Fruit fly (Drosophila melanogaster) whole organism, embryonic: ENCODE data around the gene CG46427.

ENCODE experiments used
- ATbp ChIP-seq: fragments of 200-800 bp; sonication (Bioruptor generic); optimal IDR thresholded peaks from 2 replicates; lab custom pipeline; 2017; ENCODE audit warnings: missing biosample characterization, mild to moderate bottlenecking, missing genetic modification characterization, missing genetic modification reagents
- Aef1 ChIP-seq: fragments of 200-800 bp; sonication (Bioruptor generic); IDR thresholded peaks from 3 replicates; pipeline ENCODE4 v1.3.6; 2022; ENCODE audit warnings: missing biosample characterization, missing genetic modification characterization
- Atf3 ChIP-seq: fragments of 200-800 bp; sonication (Bioruptor generic); optimal IDR thresholded peaks from 3 replicates; lab custom pipeline; 2016; ENCODE audit warnings: missing biosample characterization, missing genetic modification characterization
- CG12219 ChIP-seq: fragments of 200-800 bp; sonication (Bioruptor generic); optimal IDR thresholded peaks from 3 replicates; lab custom pipeline; 2018; ENCODE audit warnings: missing biosample characterization, mild to moderate bottlenecking, missing genetic modification characterization
- CG1603 ChIP-seq: fragments of 200-800 bp; sonication (Bioruptor generic); optimal IDR thresholded peaks from 2 replicates; lab custom pipeline; 2019; ENCODE audit warnings: missing biosample characterization, mild to moderate bottlenecking, missing genetic modification characterization, moderate library complexity
- CG16815 ChIP-seq: fragments of 200-800 bp; sonication (Bioruptor generic); optimal IDR thresholded peaks from 3 replicates; lab custom pipeline; 2017; ENCODE audit warnings: missing biosample characterization, mild to moderate bottlenecking, missing genetic modification characterization
- CG17385 ChIP-seq: fragments of 200-800 bp; sonication (Bioruptor generic); optimal IDR thresholded peaks from 3 replicates; lab custom pipeline; 2018; ENCODE audit warnings: missing biosample characterization, mild to moderate bottlenecking, missing genetic modification characterization
- CG17829 ChIP-seq: fragments of 200-800 bp; optimal IDR thresholded peaks from 2 replicates; lab custom pipeline; 2019; ENCODE audit warnings: missing biosample characterization, mild to moderate bottlenecking, missing genetic modification characterization, moderate library complexity
- CG18011 ChIP-seq: fragments of 200-800 bp; sonication (Bioruptor generic); optimal IDR thresholded peaks from 2 replicates; lab custom pipeline; 2017; ENCODE audit warnings: missing biosample characterization, missing genetic modification characterization, mild to moderate bottlenecking, moderate library complexity, missing genotype
- CG18599 ChIP-seq: fragments of 200-800 bp; sonication (Bioruptor generic); optimal IDR thresholded peaks from 3 replicates; lab custom pipeline; 2017; ENCODE audit warnings: missing biosample characterization, missing genetic modification characterization, mild to moderate bottlenecking, moderate library complexity, missing genetic modification reagents
- CG18764 ChIP-seq: fragments of 200-800 bp; sonication (Bioruptor generic); optimal IDR thresholded peaks from 3 replicates; lab custom pipeline; 2016; ENCODE audit warnings: missing biosample characterization, missing genetic modification characterization
- CG2199 ChIP-seq: fragments of 200-800 bp; sonication (Bioruptor generic); IDR thresholded peaks from 3 replicates; pipeline ENCODE4 v1.3.6; 2022; ENCODE audit warnings: missing biosample characterization, missing genetic modification characterization
- CG2712 ChIP-seq: fragments of 200-800 bp; optimal IDR thresholded peaks from 3 replicates; lab custom pipeline; 2019; ENCODE audit warnings: missing biosample characterization, mild to moderate bottlenecking, missing genetic modification characterization, moderate library complexity
- CG3163 ChIP-seq: fragments of 200-800 bp; sonication (Bioruptor generic); optimal IDR thresholded peaks from 3 replicates; lab custom pipeline; 2016; ENCODE audit warnings: missing biosample characterization, missing genetic modification characterization
- CG34422 ChIP-seq: fragments of 200-800 bp; sonication (Bioruptor generic); IDR thresholded peaks from 3 replicates; pipeline ENCODE4 v1.3.6; 2022; ENCODE audit warnings: missing biosample characterization, missing genetic modification characterization
- CG4360 ChIP-seq: fragments of 200-800 bp; sonication (Bioruptor generic); IDR thresholded peaks from 2 replicates; pipeline ENCODE4 v1.3.6; 2022; ENCODE audit warnings: missing biosample characterization, missing genetic modification characterization
- CG4617 ChIP-seq: fragments of 200-800 bp; sonication (Bioruptor generic); optimal IDR thresholded peaks from 3 replicates; lab custom pipeline; 2016; ENCODE audit warnings: missing biosample characterization, missing genetic modification characterization, borderline replicate concordance
- CG4730 ChIP-seq: fragments of 200-800 bp; sonication (Bioruptor generic); IDR thresholded peaks from 2 replicates; pipeline ENCODE4 v1.3.6; 2022; ENCODE audit warnings: missing biosample characterization, missing genetic modification characterization
- CG6272 ChIP-seq: fragments of 200-800 bp; sonication (Bioruptor generic); IDR thresholded peaks from 2 replicates; pipeline ENCODE4 v1.3.6; 2022; ENCODE audit warnings: missing biosample characterization, missing genetic modification characterization
- CG6813 ChIP-seq: fragments of 200-800 bp; sonication (Bioruptor generic); optimal IDR thresholded peaks from 2 replicates; lab custom pipeline; 2017; ENCODE audit warnings: missing biosample characterization, missing genetic modification characterization, mild to moderate bottlenecking, moderate library complexity, missing genetic modification reagents
- CG7372 ChIP-seq: fragments of 200-800 bp; sonication (Bioruptor generic); IDR thresholded peaks from 2 replicates; pipeline ENCODE4 v1.3.6; 2022; ENCODE audit warnings: missing biosample characterization, missing genetic modification characterization
- CG7839 ChIP-seq: fragments of 200-800 bp; sonication (Bioruptor generic); optimal IDR thresholded peaks from 3 replicates; lab custom pipeline; 2018; ENCODE audit warnings: missing biosample characterization, mild to moderate bottlenecking, missing genetic modification characterization, moderate library complexity
- Drgx ChIP-seq: fragments of 200-800 bp; sonication (Bioruptor generic); IDR thresholded peaks from 2 replicates; pipeline ENCODE4 v1.3.6; 2022; ENCODE audit warnings: missing biosample characterization, missing genetic modification characterization
- HmgZ ChIP-seq: fragments of 200-800 bp; sonication (Bioruptor generic); optimal IDR thresholded peaks from 2 replicates; lab custom pipeline; 2018; ENCODE audit warnings: missing biosample characterization, mild to moderate bottlenecking, missing genetic modification characterization
- Hr78 ChIP-seq, 2 experiments: fragments of 200-800 bp in 1 of 2; fragments of >200 bp in 1 of 2; sonication (Bioruptor generic) in 1 of 2; optimal IDR thresholded peaks; 2 replicates each; lab custom pipeline; 2017 to 2019; ENCODE audit warnings: missing biosample characterization in 2 of 2, missing genetic modification characterization in 2 of 2, mild to moderate bottlenecking in 1 of 2, moderate library complexity in 1 of 2
- Lim3 ChIP-seq: fragments of 200-800 bp; sonication (Bioruptor generic); IDR thresholded peaks from 2 replicates; pipeline ENCODE4 v1.3.6; 2022; ENCODE audit warnings: missing biosample characterization, missing genetic modification characterization
- MESR4 ChIP-seq: fragments of 200-800 bp; sonication (Bioruptor generic); optimal IDR thresholded peaks from 2 replicates; lab custom pipeline; 2018; ENCODE audit warnings: missing biosample characterization, mild to moderate bottlenecking, missing genetic modification characterization, moderate library complexity
- MTF-1 ChIP-seq: fragments of 200-800 bp; sonication (Bioruptor generic); optimal IDR thresholded peaks from 2 replicates; lab custom pipeline; 2018; ENCODE audit warnings: missing biosample characterization, mild to moderate bottlenecking, missing genetic modification characterization, borderline replicate concordance
- Opbp ChIP-seq: fragments of 200-800 bp; sonication (Bioruptor generic); IDR thresholded peaks from 3 replicates; pipeline ENCODE4 v1.3.6; 2022; ENCODE audit warnings: missing biosample characterization, missing genetic modification characterization; ENCODE audit not compliant: partially characterized antibody
- Rfx ChIP-seq: fragments of 200-800 bp; sonication (Bioruptor generic); IDR thresholded peaks from 2 replicates; pipeline ENCODE4 v1.3.6; 2022; ENCODE audit warnings: missing biosample characterization, missing genetic modification characterization
- Sry-β ChIP-seq: fragments of 200-800 bp; sonication (Bioruptor generic); optimal IDR thresholded peaks from 2 replicates; lab custom pipeline; 2018; ENCODE audit warnings: missing biosample characterization, mild to moderate bottlenecking, missing genetic modification characterization, moderate library complexity
- Sry-δ ChIP-seq: fragments of 200-800 bp; sonication (Bioruptor generic); optimal IDR thresholded peaks from 2 replicates; lab custom pipeline; 2016; ENCODE audit warnings: missing biosample characterization, missing genetic modification characterization
- ac ChIP-seq: fragments of 200-800 bp; sonication (Bioruptor generic); optimal IDR thresholded peaks from 3 replicates; lab custom pipeline; 2017; ENCODE audit warnings: missing biosample characterization, mild to moderate bottlenecking, missing genetic modification characterization
- cad ChIP-seq: fragments of >200 bp; optimal IDR thresholded peaks from 2 replicates; lab custom pipeline; 2017; ENCODE audit warnings: missing biosample characterization, missing genetic modification characterization
- cas ChIP-seq: fragments of 200-800 bp; sonication (Bioruptor generic); IDR thresholded peaks from 2 replicates; pipeline ENCODE4 v1.3.6; 2022; ENCODE audit warnings: missing biosample characterization, missing genetic modification characterization
- cg ChIP-seq: fragments of 200-800 bp; sonication (Bioruptor generic); optimal IDR thresholded peaks from 3 replicates; lab custom pipeline; 2019; ENCODE audit warnings: missing biosample characterization, mild to moderate bottlenecking, missing genetic modification characterization, moderate library complexity
- chn ChIP-seq: fragments of 200-800 bp; sonication (Bioruptor generic); optimal IDR thresholded peaks from 2 replicates; lab custom pipeline; 2016; ENCODE audit warnings: missing biosample characterization, missing genetic modification characterization
- dmrt11E ChIP-seq: fragments of 200-800 bp; sonication (Bioruptor generic); optimal IDR thresholded peaks from 3 replicates; lab custom pipeline; 2018; ENCODE audit warnings: missing biosample characterization, mild to moderate bottlenecking, missing genetic modification characterization, moderate library complexity
- ewg ChIP-seq: fragments of 200-800 bp; sonication (Bioruptor generic); optimal IDR thresholded peaks from 3 replicates; lab custom pipeline; 2017; ENCODE audit warnings: mild to moderate bottlenecking, missing biosample characterization, missing genetic modification reagents, missing genetic modification characterization
- fru ChIP-seq: fragments of >200 bp; optimal IDR thresholded peaks from 2 replicates; lab custom pipeline; 2017
- gsb ChIP-seq: fragments of 200-800 bp; sonication (Bioruptor generic); IDR thresholded peaks from 2 replicates; pipeline ENCODE4 v1.3.6; 2022; ENCODE audit warnings: missing biosample characterization, missing genetic modification characterization
- her ChIP-seq: fragments of 200-800 bp; sonication (Bioruptor generic); optimal IDR thresholded peaks from 2 replicates; lab custom pipeline; 2016; ENCODE audit warnings: missing biosample characterization, missing genetic modification characterization
- org-1 ChIP-seq: fragments of 200-800 bp; sonication (Bioruptor generic); optimal IDR thresholded peaks from 2 replicates; lab custom pipeline; 2017; ENCODE audit warnings: missing biosample characterization, missing genetic modification characterization
- pan ChIP-seq, 4 experiments: fragments of >200 bp in 3 of 4; fragments of 200-800 bp in 1 of 4; sonication (Bioruptor generic) in 1 of 4; optimal IDR thresholded peaks in 3 of 4; IDR thresholded peaks in 1 of 4; 2 replicates each; pipeline versions ENCODE4 v1.3.6 to Lab custom; 2017 to 2022; ENCODE audit warnings: missing biosample characterization in 2 of 4, missing genetic modification characterization in 2 of 4, mixed read lengths in 1 of 4
- pho ChIP-seq: fragments of 200-800 bp; sonication (Bioruptor generic); optimal IDR thresholded peaks from 2 replicates; lab custom pipeline; 2016; ENCODE audit warnings: missing biosample characterization, missing genetic modification characterization
- rib ChIP-seq: fragments of 200-800 bp; sonication (Bioruptor generic); IDR thresholded peaks from 2 replicates; pipeline ENCODE4 v1.3.6; 2022; ENCODE audit warnings: missing biosample characterization, missing genetic modification characterization
- slou ChIP-seq: fragments of 200-800 bp; sonication (Bioruptor generic); optimal IDR thresholded peaks from 3 replicates; lab custom pipeline; 2016; ENCODE audit warnings: missing biosample characterization, missing genetic modification characterization
- zfh2 ChIP-seq: fragments of 200-800 bp; sonication (Bioruptor generic); optimal IDR thresholded peaks from 2 replicates; lab custom pipeline; 2016; ENCODE audit warnings: missing biosample characterization, missing genetic modification characterization

Gene CG46427

DNA sequence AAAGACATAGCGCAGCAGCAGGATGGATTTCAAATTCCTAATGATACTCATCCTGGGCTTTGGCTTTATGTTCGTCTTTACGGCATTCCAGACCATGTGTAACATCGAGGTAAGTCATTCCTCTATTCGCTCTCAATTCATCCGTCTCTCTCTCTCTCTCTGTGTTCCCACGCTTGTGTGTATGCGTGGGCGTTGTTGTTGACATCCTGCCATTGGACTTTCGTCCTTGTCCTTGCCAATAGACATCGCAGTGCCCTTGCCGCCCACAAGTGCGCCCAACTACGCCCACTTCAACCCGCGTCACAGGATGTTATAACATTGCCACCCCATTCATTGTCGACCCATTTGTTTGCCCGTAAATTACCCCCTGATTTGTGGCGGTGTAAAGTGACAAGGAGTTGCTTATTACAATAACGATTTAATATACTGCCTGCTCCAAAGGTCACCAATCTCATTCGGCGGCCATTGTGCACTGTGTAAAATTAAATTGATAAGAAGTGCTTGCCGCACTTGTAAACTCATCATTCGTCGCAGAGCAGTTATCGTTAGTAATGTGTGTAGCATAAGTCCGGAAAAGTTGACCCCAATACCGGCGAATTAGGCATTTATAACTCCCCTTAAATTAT lies 10.8 kb upstream of the CG46427 start (continued):
- no peak for TF ChIP-seq pan (optimal IDR thresholded peaks at IDR 0.05; lab: Kevin White, UChicago)
- TF ChIP-seq pan (GFP tag; optimal IDR thresholded peaks at IDR 0.05 in 1 of 2, IDR thresholded peaks at IDR 0.05 in 1 of 2), result peak in 1 of 2 experiments; percentile 7
- TF ChIP-seq CG2712 (tag; lab: Kevin White, UChicago), result no peak
- peak; percentile 37; the same call in 1 of the 2 replicates for TF ChIP-seq CG4360 (GFP tag; lab: Robert Waterston, UW)
- peak; percentile 33 for TF ChIP-seq cg (GFP tag; lab: Kevin White, UChicago)
- TF ChIP-seq Hr78 (GFP tag; optimal IDR thresholded peaks at IDR 0.05; lab: Kevin White, UChicago), result peak in 1 of 2 experiments; percentile 62
- TF ChIP-seq CG2199 (GFP tag; lab: Robert Waterston, UW), result 0 out of 3 replicates have a peak, but pooled peaks have one; percentile 32
- 0 out of 3 replicates have a peak, but pooled peaks have one; percentile 25 for TF ChIP-seq Opbp (GFP tag; lab: Robert Waterston, UW)
- no peak for TF ChIP-seq CG17829 (tag; lab: Kevin White, UChicago)
- no peak for TF ChIP-seq dmrt11E
- peak; percentile 20 for TF ChIP-seq ATbp (GFP tag; lab: Kevin White, UChicago)

DNA sequence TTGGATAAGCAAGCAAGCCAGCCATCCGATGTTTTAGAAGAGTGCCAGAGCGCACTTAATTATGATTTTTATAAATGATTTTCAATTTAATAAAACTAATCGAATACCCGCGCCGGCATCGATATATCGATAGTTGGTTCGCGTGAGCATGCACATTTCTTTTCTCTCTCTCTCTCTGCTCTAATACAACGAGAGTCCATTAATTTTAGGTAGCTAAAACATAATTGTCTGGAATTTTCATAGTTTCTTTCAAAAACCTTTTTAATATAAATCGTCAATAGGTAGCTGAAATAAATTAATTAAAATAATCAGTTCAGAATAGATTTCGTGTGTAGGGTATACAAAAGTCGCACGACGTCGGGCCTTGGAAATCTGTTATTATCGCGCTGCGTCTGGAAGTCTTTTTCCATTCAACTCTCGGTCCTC lies 10.0 kb upstream of the CG46427 start, which contains the start of gene CG18549:
Gene CG18549 (plus strand): TSS at position 408 of the 426 bp plus-strand sequence.
- TF ChIP-seq CG1603 (tag; lab: Kevin White, UChicago), result peak; percentile 97
- peak; percentile 100 for TF ChIP-seq HmgZ
- TF ChIP-seq CG3163 (GFP tag; lab: Kevin White, UChicago), result peak; percentile 92
- peak; percentile 99 for TF ChIP-seq pho (GFP tag; lab: Kevin White, UChicago)
- TF ChIP-seq Drgx (GFP tag; lab: Robert Waterston, UW), result peak; percentile 100
- peak; percentile 98 for TF ChIP-seq ac (GFP tag; lab: Kevin White, UChicago)
- TF ChIP-seq CG18599 (GFP tag; lab: Kevin White, UChicago), result peak; percentile 100
- peak; percentile 99 for TF ChIP-seq CG18764 (GFP tag; lab: Kevin White, UChicago)
- TF ChIP-seq CG34422 (GFP tag; lab: Robert Waterston, UW), result peak; percentile 100
- peak; percentile 99 for TF ChIP-seq MTF-1
- peak; percentile 87 for TF ChIP-seq Sry-δ
- TF ChIP-seq Aef1 (GFP tag; lab: Robert Waterston, UW), result peak; percentile 100
- TF ChIP-seq CG6272 (GFP tag; lab: Robert Waterston, UW), result peak; percentile 99
- TF ChIP-seq slou, result peak; percentile 99
- TF ChIP-seq CG4730 (GFP tag; lab: Robert Waterston, UW), result peak; percentile 100
- TF ChIP-seq Sry-β, result peak; percentile 83
- peak; percentile 98 for TF ChIP-seq zfh2
- TF ChIP-seq CG18011 (GFP tag; lab: Kevin White, UChicago), result peak; percentile 93
- peak; percentile 100 for TF ChIP-seq rib
- peak; percentile 99 for TF ChIP-seq Lim3 (GFP tag; lab: Robert Waterston, UW)
- peak; percentile 100 for TF ChIP-seq CG7839 (tag; lab: Kevin White, UChicago)
- TF ChIP-seq ewg (GFP tag; lab: Kevin White, UChicago), result peak; percentile 99
- TF ChIP-seq CG6813, result peak; percentile 99
- TF ChIP-seq org-1 (GFP tag; lab: Kevin White, UChicago), result peak; percentile 99
- peak; percentile 100 for TF ChIP-seq CG7372 (GFP tag; lab: Robert Waterston, UW)
- TF ChIP-seq chn (GFP tag; lab: Kevin White, UChicago), result peak; percentile 100
- TF ChIP-seq Rfx (GFP tag; lab: Robert Waterston, UW), result peak; percentile 100
- peak; percentile 99 for TF ChIP-seq CG16815 (GFP tag; lab: Kevin White, UChicago)
- TF ChIP-seq MESR4 (GFP tag; lab: Kevin White, UChicago), result peak; percentile 97
- TF ChIP-seq gsb (GFP tag; lab: Robert Waterston, UW), result peak; percentile 100
- peak; percentile 97 for TF ChIP-seq her (GFP tag; lab: Kevin White, UChicago)
- peak; percentile 99 for TF ChIP-seq CG4617 (GFP tag; lab: Kevin White, UChicago)
- TF ChIP-seq fru (lab: Kevin White, UChicago), result no peak
- TF ChIP-seq cas (GFP tag; lab: Robert Waterston, UW), result peak; percentile 99
- TF ChIP-seq Atf3, result peak; percentile 99
- TF ChIP-seq CG12219 (GFP tag; lab: Kevin White, UChicago), result peak; percentile 100
- no peak for TF ChIP-seq cad
- TF ChIP-seq CG17385 (GFP tag; lab: Kevin White, UChicago), result peak; percentile 100
